Worm (Caenorhabditis elegans) whole organism, L1 larva: Measurements from ENCODE around the gene srh-271.
"Not testable (repeated sequence)": the region's sequence is repeated elsewhere in the genome, so short reads cannot be mapped to it uniquely, and the experiment has no call there.

Experiments used
- C04F5.9 ChIP-seq: sonication (generic microtip); optimal IDR thresholded peaks from 2 replicates; lab custom pipeline; 2016; ENCODE audit warnings: missing genetic modification characterization, missing compliant biosample characterization
- C16A3.4 ChIP-seq: fragments of 150-350 bp; optimal IDR thresholded peaks from 2 replicates; lab custom pipeline; 2014; ENCODE audit warnings: missing biosample characterization, missing genetic modification characterization
- C34B4.2 ChIP-seq: sonication (generic microtip); optimal IDR thresholded peaks from 2 replicates; lab custom pipeline; 2017; ENCODE audit warnings: mild to moderate bottlenecking, missing genetic modification characterization, missing compliant biosample characterization
- aha-1 ChIP-seq: fragments of 150-350 bp; optimal IDR thresholded peaks from 2 replicates; lab custom pipeline; 2014; ENCODE audit warnings: missing biosample characterization, missing genetic modification characterization
- alr-1 ChIP-seq: fragments of 200-800 bp; sonication (Bioruptor generic); optimal IDR thresholded peaks from 2 replicates; lab custom pipeline; 2018; ENCODE audit warnings: borderline replicate concordance, mild to moderate bottlenecking, missing genetic modification characterization, missing compliant biosample characterization
- ama-1 ChIP-seq: fragments of 150-350 bp; optimal IDR thresholded peaks from 2 replicates; lab custom pipeline; 2014
- ceh-8 ChIP-seq: fragments of 200-800 bp; sonication (Bioruptor generic); optimal IDR thresholded peaks from 2 replicates; lab custom pipeline; 2018; ENCODE audit warnings: mild to moderate bottlenecking, missing genetic modification characterization, moderate library complexity, missing compliant biosample characterization
- ceh-88 ChIP-seq: fragments of 200-800 bp; sonication (Bioruptor generic); IDR thresholded peaks from 2 replicates; pipeline ENCODE4 v1.3.6; 2022; ENCODE audit warnings: missing genetic modification characterization, missing compliant biosample characterization
- ceh-90 ChIP-seq: sonication (generic microtip); optimal IDR thresholded peaks from 2 replicates; lab custom pipeline; 2016; ENCODE audit warnings: missing genetic modification characterization, missing compliant biosample characterization
- ces-1 ChIP-seq: fragments of 150-350 bp; optimal IDR thresholded peaks from 2 replicates; lab custom pipeline; 2014; ENCODE audit warnings: missing biosample characterization, missing genetic modification reagents, missing genetic modification characterization
- dpl-1 ChIP-seq, 3 experiments: fragments of 150-350 bp in 2 of 3; sonication (generic microtip) in 1 of 3; optimal IDR thresholded peaks; 2 replicates each; lab custom pipeline; 2014 to 2017; ENCODE audit warnings: missing biosample characterization in 3 of 3, missing genetic modification characterization in 3 of 3, missing genetic modification reagents in 3 of 3
- dsc-1 ChIP-seq: sonication (generic microtip); optimal IDR thresholded peaks from 2 replicates; lab custom pipeline; 2016; ENCODE audit warnings: mild to moderate bottlenecking, missing genetic modification characterization, missing compliant biosample characterization
- efl-1 ChIP-seq, 4 experiments: fragments of 150-350 bp; optimal IDR thresholded peaks in 3 of 4; peaks in 1 of 4; 1 replicate in 1 of 4; 2 replicates in 3 of 4; lab custom pipeline; 2014; ENCODE audit warnings: missing biosample characterization in 2 of 4, missing genetic modification characterization in 2 of 4, missing genetic modification reagents in 2 of 4
- efl-3 ChIP-seq: fragments of 200-800 bp; sonication (Bioruptor generic); optimal IDR thresholded peaks from 2 replicates; lab custom pipeline; 2018; ENCODE audit warnings: mild to moderate bottlenecking, missing genetic modification characterization, missing compliant biosample characterization
- egl-27 ChIP-seq, 2 experiments: fragments of 150-350 bp in 1 of 2; sonication (generic microtip); optimal IDR thresholded peaks; 3 replicates each; lab custom pipeline; 2017 to 2018; ENCODE audit warnings: missing biosample characterization in 2 of 2, missing genetic modification characterization in 2 of 2, missing genetic modification reagents in 2 of 2
- elt-2 ChIP-seq: sonication (generic microtip); optimal IDR thresholded peaks from 2 replicates; lab custom pipeline; 2016; ENCODE audit warnings: missing genetic modification characterization, mild to moderate bottlenecking, inconsistent platforms, missing compliant biosample characterization, missing genetic modification reagents
- ets-5 ChIP-seq: fragments of 200-800 bp; sonication (Bioruptor generic); IDR thresholded peaks from 2 replicates; pipeline ENCODE4 v1.3.6; 2022; ENCODE audit warnings: missing genetic modification characterization, missing compliant biosample characterization
- fkh-8 ChIP-seq: sonication (generic microtip); optimal IDR thresholded peaks from 2 replicates; lab custom pipeline; 2016; ENCODE audit warnings: mild to moderate bottlenecking, missing genetic modification characterization, missing compliant biosample characterization
- hlh-17 ChIP-seq: fragments of 200-800 bp; sonication (Bioruptor generic); optimal IDR thresholded peaks from 2 replicates; lab custom pipeline; 2018; ENCODE audit warnings: missing genetic modification characterization, mild to moderate bottlenecking, missing compliant biosample characterization, moderate library complexity, borderline replicate concordance
- hlh-4 ChIP-seq: sonication (generic microtip); optimal IDR thresholded peaks from 2 replicates; lab custom pipeline; 2016; ENCODE audit warnings: mild to moderate bottlenecking, missing genetic modification characterization, missing compliant biosample characterization
- hpl-2 ChIP-seq: fragments of 150-350 bp; optimal IDR thresholded peaks from 2 replicates; lab custom pipeline; 2014; ENCODE audit warnings: missing biosample characterization, missing genetic modification reagents, missing genetic modification characterization
- isw-1 ChIP-seq: fragments of 200-800 bp; sonication (Bioruptor generic); IDR thresholded peaks from 2 replicates; pipeline ENCODE4 v1.3.6; 2022; ENCODE audit warnings: missing genetic modification characterization, missing compliant biosample characterization
- jun-1 ChIP-seq: fragments of 150-350 bp; optimal IDR thresholded peaks from 2 replicates; lab custom pipeline; 2014; ENCODE audit warnings: missing biosample characterization, missing genetic modification reagents, missing genetic modification characterization
- lin-35 ChIP-seq, 2 experiments: fragments of 150-350 bp; optimal IDR thresholded peaks; 2 replicates each; lab custom pipeline; 2014; ENCODE audit warnings: missing biosample characterization in 2 of 2, missing genetic modification characterization in 2 of 2, missing genetic modification reagents in 2 of 2
- mef-2 ChIP-seq: fragments of 150-350 bp; optimal IDR thresholded peaks from 2 replicates; lab custom pipeline; 2014; ENCODE audit warnings: missing biosample characterization, missing genetic modification characterization
- nhr-237 ChIP-seq: fragments of 150-350 bp; optimal IDR thresholded peaks from 2 replicates; lab custom pipeline; 2014; ENCODE audit warnings: missing biosample characterization, missing genetic modification characterization
- nhr-28 ChIP-seq: fragments of 150-350 bp; optimal IDR thresholded peaks from 2 replicates; lab custom pipeline; 2014; ENCODE audit warnings: missing biosample characterization, missing genetic modification characterization
- nhr-47 ChIP-seq: sonication (generic microtip); optimal IDR thresholded peaks from 2 replicates; lab custom pipeline; 2016; ENCODE audit warnings: mild to moderate bottlenecking, missing genetic modification characterization, moderate library complexity, missing compliant biosample characterization
- nhr-76 ChIP-seq: sonication (generic microtip); optimal IDR thresholded peaks from 2 replicates; lab custom pipeline; 2017; ENCODE audit warnings: missing biosample characterization, missing genetic modification characterization
- pax-3 ChIP-seq: fragments of 200-800 bp; sonication (Bioruptor generic); optimal IDR thresholded peaks from 2 replicates; lab custom pipeline; 2018; ENCODE audit warnings: mild to moderate bottlenecking, missing genetic modification characterization, moderate library complexity, missing compliant biosample characterization
- sptf-1 ChIP-seq: fragments of 150-350 bp; optimal IDR thresholded peaks from 2 replicates; lab custom pipeline; 2014; ENCODE audit warnings: missing biosample characterization, missing genetic modification characterization
- swsn-7 ChIP-seq: sonication (generic microtip); optimal IDR thresholded peaks from 2 replicates; lab custom pipeline; 2016; ENCODE audit warnings: missing genetic modification characterization, missing compliant biosample characterization
- tbx-2 ChIP-seq: sonication (generic microtip); optimal IDR thresholded peaks from 2 replicates; lab custom pipeline; 2016; ENCODE audit warnings: missing genetic modification characterization, missing compliant biosample characterization
- tlp-1 ChIP-seq: fragments of 150-350 bp; optimal IDR thresholded peaks from 2 replicates; lab custom pipeline; 2014; ENCODE audit warnings: missing biosample characterization, missing genetic modification characterization
- unc-130 ChIP-seq: fragments of 150-350 bp; optimal IDR thresholded peaks from 2 replicates; lab custom pipeline; 2017; ENCODE audit warnings: missing biosample characterization, missing genetic modification characterization, inconsistent platforms
- unc-62 ChIP-seq: fragments of 150-350 bp; optimal IDR thresholded peaks from 2 replicates; lab custom pipeline; 2014; ENCODE audit warnings: missing biosample characterization, missing genetic modification reagents, missing genetic modification characterization
- ztf-4 ChIP-seq: fragments of 150-350 bp; optimal IDR thresholded peaks from 2 replicates; lab custom pipeline; 2014; ENCODE audit warnings: missing biosample characterization, missing genetic modification characterization

srh-271 gene

DNA sequence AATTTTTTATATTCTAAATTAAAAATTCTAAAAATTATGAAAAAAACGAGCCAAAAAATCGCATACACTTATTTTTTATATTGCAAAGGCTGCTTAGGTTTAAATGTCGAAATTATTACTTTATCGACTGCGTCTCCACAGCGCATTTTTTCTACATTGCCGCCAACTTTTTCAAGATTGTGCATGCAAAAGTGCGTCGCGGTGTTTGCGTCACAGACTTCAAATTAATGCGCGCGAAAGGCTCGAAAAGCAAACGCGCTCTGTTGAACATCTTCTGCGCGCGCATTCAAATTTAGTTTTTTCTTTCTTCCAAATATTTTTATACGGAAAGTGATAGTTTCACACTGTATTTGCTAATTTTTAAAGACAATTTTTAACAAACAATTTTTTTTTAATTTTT, 21.2 kb downstream of the srh-271 start (continued):
- peak; percentile 98 for TF ChIP-seq isw-1 (GFP tag; lab: Robert Waterston, UW)
- TF ChIP-seq ztf-4 (tag; lab: Kevin White, UChicago) = peak; percentile 67
- TF ChIP-seq nhr-47 (tag; lab: Kevin White, UChicago) = peak; percentile 96
- TF ChIP-seq hlh-17 (GFP tag; lab: Kevin White, UChicago) = no peak
- peak; percentile 40 for TF ChIP-seq C34B4.2 (tag; lab: Kevin White, UChicago)
- TF ChIP-seq nhr-76 (tag; lab: Kevin White, UChicago) = no peak
- no peak for TF ChIP-seq nhr-28 (tag; lab: Kevin White, UChicago)
- no peak for TF ChIP-seq hlh-4
- no peak for TF ChIP-seq alr-1 (tag; lab: Kevin White, UChicago)
- peak; percentile 95 for TF ChIP-seq ceh-88 (GFP tag; lab: Robert Waterston, UW)
- TF ChIP-seq aha-1 (tag; lab: Kevin White, UChicago) = no peak
- TF ChIP-seq tlp-1 (tag; lab: Kevin White, UChicago) = no peak
- TF ChIP-seq fkh-8 (tag; lab: Kevin White, UChicago) = peak; percentile 94

DNA sequence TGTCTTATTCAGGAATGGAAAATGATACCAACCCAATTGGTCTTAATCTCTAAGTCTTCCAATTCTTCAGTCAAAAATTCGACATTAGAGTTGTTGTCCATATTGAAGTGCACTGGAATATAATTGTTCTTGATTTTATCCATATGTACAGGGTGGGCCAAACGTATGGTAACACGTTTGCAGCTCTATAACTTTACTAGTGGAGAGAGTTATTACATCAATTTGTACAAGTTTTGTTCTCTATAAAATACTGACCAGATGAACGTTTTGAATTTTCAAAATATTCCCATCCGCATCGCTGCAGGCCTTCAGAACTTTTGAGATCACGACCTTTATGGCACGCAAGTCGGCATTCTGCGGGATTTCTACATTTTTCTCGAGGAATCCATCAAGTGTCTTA, 22.9 kb downstream of the srh-271 start, which contains the start of gene F53E10.5:
F53E10.5 (minus strand) TSS at position 101 of the 400 bp plus-strand sequence.
- TF ChIP-seq lin-35 (GFP tag; optimal IDR thresholded peaks at IDR 0.05; lab: Kevin White, UChicago); unc-130 (tag; lab: Kevin White, UChicago); ces-1: not testable (repeated sequence)
- TF ChIP-seq, all 84 proteins: peak for 0; not testable (repeated sequence) for 84

DNA sequence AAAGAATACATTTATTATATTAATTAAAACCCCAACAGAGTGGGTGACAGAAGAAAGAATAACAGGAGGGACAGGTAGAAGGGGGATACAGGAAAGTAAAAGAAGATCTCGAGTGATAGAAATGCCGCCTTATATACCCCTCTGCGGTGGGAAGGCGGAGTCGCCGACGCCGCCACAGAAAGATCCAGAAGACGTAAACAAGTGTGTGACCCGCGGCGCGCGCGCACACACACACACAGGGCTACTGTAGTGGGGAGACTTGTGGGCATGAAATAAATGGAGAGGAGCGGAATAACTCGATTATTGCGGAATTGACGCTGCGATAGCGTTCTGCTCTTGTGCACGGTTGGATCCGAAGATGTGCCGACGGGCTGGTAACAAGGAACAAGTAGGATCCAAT, 26.1 kb downstream of the srh-271 start:
- TF ChIP-seq ztf-4 (tag; lab: Kevin White, UChicago) (no peak), tlp-1 (tag; lab: Kevin White, UChicago) (no peak), ceh-88 (GFP tag; lab: Robert Waterston, UW) (no peak), mef-2 (tag; lab: Kevin White, UChicago) (no peak), ama-1 (lab: Kevin White, UChicago) (no peak), hpl-2 (no peak), nhr-237 (tag; lab: Kevin White, UChicago) (no peak), lin-35 (GFP tag; optimal IDR thresholded peaks at IDR 0.05; lab: Kevin White, UChicago) (no peak), alr-1 (tag; lab: Kevin White, UChicago) (no peak), jun-1 (tag; lab: Kevin White, UChicago) (no peak)

DNA sequence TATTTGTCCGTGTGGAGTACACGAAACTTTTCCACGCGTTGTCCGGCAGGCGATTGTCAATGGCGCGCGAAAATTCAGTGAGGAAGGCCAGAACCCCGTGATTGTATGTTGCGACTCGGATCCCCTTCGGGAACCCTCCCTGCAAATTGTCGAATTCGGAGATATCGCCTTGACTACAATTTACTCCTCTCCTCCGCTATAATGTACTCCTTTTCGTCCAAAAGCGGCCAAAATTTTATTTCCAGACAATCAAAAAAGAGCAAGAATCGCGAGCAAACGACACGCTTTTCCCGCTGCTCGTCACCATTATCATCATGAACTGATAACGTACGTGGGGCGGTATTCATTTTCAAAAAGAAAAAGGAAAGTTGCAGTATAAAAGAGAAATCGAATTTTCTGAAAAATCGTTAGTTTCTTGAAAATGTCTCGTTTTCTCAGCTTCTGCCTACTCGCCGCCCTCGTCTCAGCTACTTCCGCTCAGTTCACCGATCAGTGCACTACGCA, 29.6 kb downstream of the srh-271 start, which contains the start of gene irg-3:
irg-3 (plus strand) TSS at position 419 of the 504 bp plus-strand sequence.
- TF ChIP-seq elt-2 (tag; lab: Kevin White, UChicago) = peak; percentile 27
- no peak for TF ChIP-seq jun-1 (tag; lab: Kevin White, UChicago)
- no peak for TF ChIP-seq efl-1 (optimal IDR thresholded peaks at IDR 0.05; lab: Kevin White, UChicago)
- TF ChIP-seq efl-1 (GFP tag; optimal IDR thresholded peaks at IDR 0.05 in 1 of 2; lab: Kevin White, UChicago) = peak in 1 of 2 experiments; percentile 85
- TF ChIP-seq unc-62 (GFP tag; lab: Kevin White, UChicago) = no peak

DNA sequence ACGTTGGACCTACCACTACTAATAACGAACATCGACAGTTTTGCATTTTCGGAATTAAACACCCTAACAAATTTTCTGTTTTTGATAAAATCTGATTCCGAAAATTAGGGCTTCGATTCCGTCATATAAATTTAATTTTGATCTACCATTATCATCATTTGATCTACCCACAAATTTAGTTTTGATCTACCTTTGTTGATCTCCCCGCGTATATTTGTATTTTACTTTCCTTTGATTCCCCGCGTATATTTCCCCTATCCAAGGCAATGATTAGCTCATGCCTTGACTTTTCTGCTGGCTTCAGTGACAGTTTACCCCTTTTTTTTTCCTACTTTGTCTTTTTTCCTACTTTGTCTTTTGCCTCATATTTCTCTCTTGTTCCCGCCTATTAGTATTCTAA, 31.9 kb downstream of the srh-271 start:
- no peak for TF ChIP-seq ama-1 (lab: Kevin White, UChicago)
- no peak for TF ChIP-seq swsn-7 (tag; lab: Kevin White, UChicago)
- no peak for TF ChIP-seq dpl-1 (GFP tag; optimal IDR thresholded peaks at IDR 0.05; lab: Kevin White, UChicago)
- no peak for TF ChIP-seq C04F5.9 (tag; lab: Kevin White, UChicago)
- TF ChIP-seq dsc-1 (tag; lab: Kevin White, UChicago) = no peak
- TF ChIP-seq ceh-90 (tag; lab: Kevin White, UChicago) = no peak
- no peak for TF ChIP-seq sptf-1 (tag; lab: Kevin White, UChicago)
- TF ChIP-seq C16A3.4 (tag; lab: Kevin White, UChicago) = no peak
- no peak for TF ChIP-seq aha-1 (tag; lab: Kevin White, UChicago)
- TF ChIP-seq tbx-2 = no peak
- TF ChIP-seq pax-3 (tag; lab: Kevin White, UChicago) = no peak
- no peak for TF ChIP-seq ets-5 (GFP tag; lab: Robert Waterston, UW)
- TF ChIP-seq fkh-8 (tag; lab: Kevin White, UChicago) = no peak
- no peak for TF ChIP-seq efl-3 (GFP tag; lab: Kevin White, UChicago)
- TF ChIP-seq egl-27 (tag; optimal IDR thresholded peaks at IDR 0.05; lab: Kevin White, UChicago) = no peak
- no peak for TF ChIP-seq ztf-4 (tag; lab: Kevin White, UChicago)
- TF ChIP-seq ceh-8 = no peak
